Fruit fly (Drosophila melanogaster): Measurements from ENCODE around the gene CadN.

Gene CadN

DNA sequence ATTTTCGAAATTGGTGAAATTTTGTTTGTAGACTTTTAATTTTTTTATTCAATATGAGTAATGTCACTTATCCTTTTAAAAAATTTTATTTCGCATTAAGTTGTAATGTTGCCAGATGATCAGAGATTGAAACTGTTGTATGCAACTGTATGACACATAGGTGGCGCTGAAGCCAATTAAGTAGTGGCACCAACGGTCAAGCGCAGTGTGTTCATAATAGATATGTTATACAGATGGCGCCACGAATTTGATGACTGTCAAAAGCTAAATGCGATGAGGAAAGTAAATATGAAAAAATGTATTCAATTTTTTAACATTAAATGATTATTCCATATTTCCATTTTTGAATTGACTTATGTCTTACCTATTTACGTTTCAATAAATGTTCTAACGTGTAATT, 6.5 kb upstream of the CadN start (continued):
- TF ChIP-seq NK7.1 (GFP tag; optimal IDR thresholded peaks at IDR 0.05): no peak
- no peak for TF ChIP-seq CG14710 (tag; optimal IDR thresholded peaks at IDR 0.05)
- TF ChIP-seq hb (GFP tag; IDR thresholded peaks at IDR 0.05; ENCODE audit: partially characterized antibody): no peak
- TF ChIP-seq abd-A (tag; optimal IDR thresholded peaks at IDR 0.05): no peak
- no peak for TF ChIP-seq CG6689 (GFP tag; IDR thresholded peaks at IDR 0.05)
- TF ChIP-seq CG12659 (GFP tag; optimal IDR thresholded peaks at IDR 0.05): no peak
- TF ChIP-seq pzg (GFP tag; optimal IDR thresholded peaks at IDR 0.05): no peak
- peak; percentile 22 for TF ChIP-seq az2 (GFP tag; optimal IDR thresholded peaks at IDR 0.05)
- no peak for TF ChIP-seq sima (GFP tag; optimal IDR thresholded peaks at IDR 0.05)
- TF ChIP-seq jigr1 (GFP tag; IDR thresholded peaks at IDR 0.05): no peak
- TF ChIP-seq ems (GFP tag; optimal IDR thresholded peaks at IDR 0.05): no peak
- no peak for TF ChIP-seq HLH54F (GFP tag; optimal IDR thresholded peaks at IDR 0.05)
- TF ChIP-seq CG17361 (GFP tag; IDR thresholded peaks at IDR 0.05): no peak
- no peak for TF ChIP-seq kah (GFP tag; optimal IDR thresholded peaks at IDR 0.05)
- TF ChIP-seq z (GFP tag; IDR thresholded peaks at IDR 0.05): no peak
- TF ChIP-seq CG14860 (GFP tag; IDR thresholded peaks at IDR 0.05; ENCODE audit: partially characterized antibody): no peak
- TF ChIP-seq Scr (GFP tag; IDR thresholded peaks at IDR 0.05; ENCODE audit: partially characterized antibody): no peak
- no peak for TF ChIP-seq dmrt99B (tag; optimal IDR thresholded peaks at IDR 0.05)
- TF ChIP-seq ewg (GFP tag; optimal IDR thresholded peaks at IDR 0.05): peak; percentile 67
- TF ChIP-seq CG1602 (GFP tag; optimal IDR thresholded peaks at IDR 0.05): peak; percentile 46
- TF ChIP-seq wor (GFP tag; IDR thresholded peaks at IDR 0.05): no peak
- no peak for TF ChIP-seq Camta (GFP tag; optimal IDR thresholded peaks at IDR 0.05)
- no peak for TF ChIP-seq cad (GFP tag; optimal IDR thresholded peaks at IDR 0.05)
- no peak for TF ChIP-seq Side (GFP tag; optimal IDR thresholded peaks at IDR 0.05)
- no peak for TF ChIP-seq ERR (GFP tag; optimal IDR thresholded peaks at IDR 0.05)
- no peak for TF ChIP-seq CG14667 (GFP tag; IDR thresholded peaks at IDR 0.05)
- TF ChIP-seq Usf (GFP tag; optimal IDR thresholded peaks at IDR 0.05): no peak
- no peak for TF ChIP-seq Hand (GFP tag; optimal IDR thresholded peaks at IDR 0.05)
- TF ChIP-seq CG6813 (GFP tag; optimal IDR thresholded peaks at IDR 0.05): no peak
- no peak for TF ChIP-seq cwo (GFP tag; optimal IDR thresholded peaks at IDR 0.05)
- peak; percentile 20 for TF ChIP-seq CG2116 (GFP tag; optimal IDR thresholded peaks at IDR 0.05)
- TF ChIP-seq trem (tag; optimal IDR thresholded peaks at IDR 0.05): no peak
- peak; percentile 86; the same call in 2 of the 3 replicates for TF ChIP-seq CG2199 (GFP tag; IDR thresholded peaks at IDR 0.05)
- peak in 1 of 2 experiments; percentile 56 for TF ChIP-seq insv (GFP tag; optimal IDR thresholded peaks at IDR 0.05)
- TF ChIP-seq Nf-YB (GFP tag; optimal IDR thresholded peaks at IDR 0.05): no peak
- no peak for TF ChIP-seq Meics (GFP tag; optimal IDR thresholded peaks at IDR 0.05)
- TF ChIP-seq oc (tag; optimal IDR thresholded peaks at IDR 0.05): no peak
- TF ChIP-seq her (GFP tag; optimal IDR thresholded peaks at IDR 0.05): no peak
- TF ChIP-seq bab2 (GFP tag; optimal IDR thresholded peaks at IDR 0.05): no peak
- TF ChIP-seq CG4360 (GFP tag; IDR thresholded peaks at IDR 0.05): no peak
- no peak for TF ChIP-seq disco-r (GFP tag; optimal IDR thresholded peaks at IDR 0.05)
- no peak for TF ChIP-seq CG11504 (tag; optimal IDR thresholded peaks at IDR 0.05)
- no peak for TF ChIP-seq MTF-1 (GFP tag; optimal IDR thresholded peaks at IDR 0.05; ENCODE audit: borderline replicate concordance)
- no peak for TF ChIP-seq ase (GFP tag; IDR thresholded peaks at IDR 0.05)
- TF ChIP-seq sqz (GFP tag; optimal IDR thresholded peaks at IDR 0.05): no peak
- TF ChIP-seq Fer2 (tag; optimal IDR thresholded peaks at IDR 0.05): no peak
- TF ChIP-seq klu (GFP tag; IDR thresholded peaks at IDR 0.05): no peak
- TF ChIP-seq tap (tag; optimal IDR thresholded peaks at IDR 0.05): no peak
- peak; percentile 66 for TF ChIP-seq nmo (GFP tag; optimal IDR thresholded peaks at IDR 0.05)
- TF ChIP-seq ac (GFP tag; optimal IDR thresholded peaks at IDR 0.05): no peak
- peak; percentile 45 for TF ChIP-seq CG8290 (GFP tag; optimal IDR thresholded peaks at IDR 0.05)
- TF ChIP-seq CG8290 (tag; optimal IDR thresholded peaks at IDR 0.05): peak in 1 of 2 experiments; percentile 74
